Worm (Caenorhabditis elegans) whole organism, L1 larva: ENCODE measurements around the gene W06H8.6.

ENCODE experiments used
- C04F5.9 ChIP-seq: sonication (generic microtip); optimal IDR thresholded peaks from 2 replicates; lab custom pipeline; 2016; ENCODE audit warnings: missing genetic modification characterization, missing compliant biosample characterization
- C34B4.2 ChIP-seq: sonication (generic microtip); optimal IDR thresholded peaks from 2 replicates; lab custom pipeline; 2017; ENCODE audit warnings: mild to moderate bottlenecking, missing genetic modification characterization, missing compliant biosample characterization
- F16B12.6 ChIP-seq: fragments of 150-350 bp; optimal IDR thresholded peaks from 2 replicates; lab custom pipeline; 2014; ENCODE audit warnings: missing biosample characterization, missing genetic modification characterization
- aha-1 ChIP-seq: fragments of 150-350 bp; optimal IDR thresholded peaks from 2 replicates; lab custom pipeline; 2014; ENCODE audit warnings: missing biosample characterization, missing genetic modification characterization
- aly-2 ChIP-seq: fragments of 150-350 bp; optimal IDR thresholded peaks from 2 replicates; lab custom pipeline; 2014; ENCODE audit warnings: missing biosample characterization, missing genetic modification characterization
- ama-1 ChIP-seq: fragments of 150-350 bp; optimal IDR thresholded peaks from 2 replicates; lab custom pipeline; 2014
- ceh-88 ChIP-seq: fragments of 200-800 bp; sonication (Bioruptor generic); IDR thresholded peaks from 2 replicates; pipeline ENCODE4 v1.3.6; 2022; ENCODE audit warnings: missing genetic modification characterization, missing compliant biosample characterization
- ceh-90 ChIP-seq: sonication (generic microtip); optimal IDR thresholded peaks from 2 replicates; lab custom pipeline; 2016; ENCODE audit warnings: missing genetic modification characterization, missing compliant biosample characterization
- ces-1 ChIP-seq: fragments of 150-350 bp; optimal IDR thresholded peaks from 2 replicates; lab custom pipeline; 2014; ENCODE audit warnings: missing biosample characterization, missing genetic modification reagents, missing genetic modification characterization
- dsc-1 ChIP-seq: sonication (generic microtip); optimal IDR thresholded peaks from 2 replicates; lab custom pipeline; 2016; ENCODE audit warnings: mild to moderate bottlenecking, missing genetic modification characterization, missing compliant biosample characterization
- efl-1 ChIP-seq, 4 experiments: fragments of 150-350 bp; optimal IDR thresholded peaks in 3 of 4; peaks in 1 of 4; 1 replicate in 1 of 4; 2 replicates in 3 of 4; lab custom pipeline; 2014; ENCODE audit warnings: missing biosample characterization in 2 of 4, missing genetic modification characterization in 2 of 4, missing genetic modification reagents in 2 of 4
- elt-2 ChIP-seq: sonication (generic microtip); optimal IDR thresholded peaks from 2 replicates; lab custom pipeline; 2016; ENCODE audit warnings: missing genetic modification characterization, mild to moderate bottlenecking, inconsistent platforms, missing compliant biosample characterization, missing genetic modification reagents
- elt-3 ChIP-seq, 6 experiments: fragments of 150-350 bp in 1 of 6; sonication (generic microtip); optimal IDR thresholded peaks; 2 replicates each; lab custom pipeline; 2017 to 2018; ENCODE audit warnings: missing biosample characterization in 6 of 6, missing genetic modification characterization in 6 of 6, inconsistent platforms in 1 of 6
- ets-5 ChIP-seq: fragments of 200-800 bp; sonication (Bioruptor generic); IDR thresholded peaks from 2 replicates; pipeline ENCODE4 v1.3.6; 2022; ENCODE audit warnings: missing genetic modification characterization, missing compliant biosample characterization
- fkh-10 ChIP-seq: sonication (generic microtip); optimal IDR thresholded peaks from 2 replicates; lab custom pipeline; 2017; ENCODE audit warnings: missing biosample characterization, missing genetic modification reagents, missing genetic modification characterization
- fos-1 ChIP-seq: fragments of 150-350 bp; optimal IDR thresholded peaks from 2 replicates; lab custom pipeline; 2014; ENCODE audit warnings: missing biosample characterization, missing genetic modification characterization
- hlh-4 ChIP-seq: sonication (generic microtip); optimal IDR thresholded peaks from 2 replicates; lab custom pipeline; 2016; ENCODE audit warnings: mild to moderate bottlenecking, missing genetic modification characterization, missing compliant biosample characterization
- lin-13 ChIP-seq: fragments of 150-350 bp; optimal IDR thresholded peaks from 2 replicates; lab custom pipeline; 2014; ENCODE audit warnings: missing biosample characterization, missing genetic modification reagents, missing genetic modification characterization
- lin-14 ChIP-seq: fragments of 200-800 bp; sonication (Bioruptor generic); optimal IDR thresholded peaks from 2 replicates; lab custom pipeline; 2018; ENCODE audit warnings: mild to moderate bottlenecking, missing genetic modification characterization, moderate library complexity, missing compliant biosample characterization
- lin-35 ChIP-seq, 2 experiments: fragments of 150-350 bp; optimal IDR thresholded peaks; 2 replicates each; lab custom pipeline; 2014; ENCODE audit warnings: missing biosample characterization in 2 of 2, missing genetic modification characterization in 2 of 2, missing genetic modification reagents in 2 of 2
- lin-39 ChIP-seq: fragments of 150-350 bp; optimal IDR thresholded peaks from 2 replicates; lab custom pipeline; 2014; ENCODE audit warnings: missing biosample characterization, missing genetic modification reagents, missing genetic modification characterization
- lir-3 ChIP-seq: sonication (generic microtip); optimal IDR thresholded peaks from 2 replicates; lab custom pipeline; 2016; ENCODE audit warnings: mild to moderate bottlenecking, missing genetic modification characterization, moderate library complexity, missing compliant biosample characterization; ENCODE audit not compliant: poor library complexity
- lsy-2 ChIP-seq, 2 experiments: fragments of 150-350 bp; optimal IDR thresholded peaks; 2 replicates each; lab custom pipeline; 2014; ENCODE audit warnings: missing biosample characterization in 2 of 2, missing genetic modification characterization in 2 of 2
- mab-9 ChIP-seq: fragments of 200-800 bp; sonication (Bioruptor generic); IDR thresholded peaks from 2 replicates; pipeline ENCODE4 v1.3.6; 2022; ENCODE audit warnings: missing genetic modification reagents, missing genetic modification characterization, missing compliant biosample characterization
- mdl-1 ChIP-seq, 2 experiments: fragments of 150-350 bp; optimal IDR thresholded peaks; 2 replicates each; lab custom pipeline; 2014 to 2017; ENCODE audit warnings: missing biosample characterization in 2 of 2, missing genetic modification characterization in 2 of 2, inconsistent platforms in 1 of 2
- mep-1 ChIP-seq: fragments of 150-350 bp; optimal IDR thresholded peaks from 2 replicates; lab custom pipeline; 2014; ENCODE audit warnings: missing biosample characterization, missing genetic modification characterization
- nhr-20 ChIP-seq: sonication (generic microtip); optimal IDR thresholded peaks from 2 replicates; lab custom pipeline; 2016; ENCODE audit warnings: mild to moderate bottlenecking, missing genetic modification characterization, missing compliant biosample characterization
- nhr-237 ChIP-seq: fragments of 150-350 bp; optimal IDR thresholded peaks from 2 replicates; lab custom pipeline; 2014; ENCODE audit warnings: missing biosample characterization, missing genetic modification characterization
- nhr-71 ChIP-seq: sonication (generic microtip); optimal IDR thresholded peaks from 2 replicates; lab custom pipeline; 2016; ENCODE audit warnings: mild to moderate bottlenecking, missing genetic modification characterization, moderate library complexity, missing compliant biosample characterization
- nhr-85 ChIP-seq: sonication (generic microtip); peaks from one replicate; lab custom pipeline; 2016; ENCODE audit warnings: missing genetic modification characterization, inconsistent platforms, missing compliant biosample characterization
- pag-3 ChIP-seq: sonication (generic microtip); optimal IDR thresholded peaks from 2 replicates; lab custom pipeline; 2017; ENCODE audit warnings: missing genetic modification characterization, mild to moderate bottlenecking, missing compliant biosample characterization, antibody characterized with exemption, borderline replicate concordance; ENCODE audit not compliant: insufficient read depth
- sptf-1 ChIP-seq: fragments of 150-350 bp; optimal IDR thresholded peaks from 2 replicates; lab custom pipeline; 2014; ENCODE audit warnings: missing biosample characterization, missing genetic modification characterization
- tbx-2 ChIP-seq: sonication (generic microtip); optimal IDR thresholded peaks from 2 replicates; lab custom pipeline; 2016; ENCODE audit warnings: missing genetic modification characterization, missing compliant biosample characterization
- unc-30 ChIP-seq: sonication (generic microtip); optimal IDR thresholded peaks from 2 replicates; lab custom pipeline; 2017; ENCODE audit warnings: missing biosample characterization, missing genetic modification characterization
- unc-62 ChIP-seq: fragments of 150-350 bp; optimal IDR thresholded peaks from 2 replicates; lab custom pipeline; 2014; ENCODE audit warnings: missing biosample characterization, missing genetic modification reagents, missing genetic modification characterization
- unc-86 ChIP-seq: sonication (generic microtip); optimal IDR thresholded peaks from 2 replicates; lab custom pipeline; 2016; ENCODE audit warnings: missing genetic modification characterization, missing compliant biosample characterization
- vab-15 ChIP-seq: sonication (generic microtip); optimal IDR thresholded peaks from 2 replicates; lab custom pipeline; 2017; ENCODE audit warnings: missing genotype, mild to moderate bottlenecking, missing genetic modification characterization, missing compliant biosample characterization
- zag-1 ChIP-seq: fragments of 150-350 bp; optimal IDR thresholded peaks from 2 replicates; lab custom pipeline; 2014; ENCODE audit warnings: missing biosample characterization, missing genetic modification characterization
- ztf-4 ChIP-seq: fragments of 150-350 bp; optimal IDR thresholded peaks from 2 replicates; lab custom pipeline; 2014; ENCODE audit warnings: missing biosample characterization, missing genetic modification characterization

The W06H8.6 gene

ce11 chrV:6220752-6221151 is 6.1 kb downstream of the W06H8.6 start:
- peak in 1 of 6 experiments; percentile 44 for TF ChIP-seq elt-3 (tag; optimal IDR thresholded peaks at IDR 0.05; lab: Kevin White, UChicago)
- TF ChIP-seq ama-1 (lab: Kevin White, UChicago): no peak
- TF ChIP-seq unc-30 (tag; lab: Kevin White, UChicago): no peak
- TF ChIP-seq hlh-4 (tag; lab: Kevin White, UChicago): no peak
- peak; percentile 10 for TF ChIP-seq ztf-4 (tag; lab: Kevin White, UChicago)
- no peak for TF ChIP-seq aha-1 (tag; lab: Kevin White, UChicago)
- TF ChIP-seq lin-35 (GFP tag; optimal IDR thresholded peaks at IDR 0.05; lab: Kevin White, UChicago): peak in 1 of 2 experiments; percentile 11
- peak in 1 of 2 experiments; percentile 48 for TF ChIP-seq lsy-2 (tag; optimal IDR thresholded peaks at IDR 0.05; lab: Kevin White, UChicago)
- TF ChIP-seq C34B4.2 (tag; lab: Kevin White, UChicago): no peak
- TF ChIP-seq mep-1 (tag; lab: Kevin White, UChicago): no peak
- no peak for TF ChIP-seq fkh-10 (GFP tag; lab: Kevin White, UChicago)
- TF ChIP-seq tbx-2 (tag; lab: Kevin White, UChicago): peak; percentile 13
- TF ChIP-seq dsc-1 (tag; lab: Kevin White, UChicago): peak; percentile 16
- no peak for TF ChIP-seq unc-86 (tag; lab: Kevin White, UChicago)
- TF ChIP-seq ceh-90 (tag; lab: Kevin White, UChicago): no peak
- TF ChIP-seq lin-14 (GFP tag; lab: Kevin White, UChicago): peak; percentile 35
- TF ChIP-seq aly-2 (tag; lab: Kevin White, UChicago): no peak
- TF ChIP-seq lin-13 (GFP tag; lab: Kevin White, UChicago): no peak
- no peak for TF ChIP-seq vab-15
- no peak for TF ChIP-seq sptf-1 (tag; lab: Kevin White, UChicago)
- TF ChIP-seq ces-1 (GFP tag; lab: Kevin White, UChicago): no peak
- TF ChIP-seq mab-9 (GFP tag; lab: Robert Waterston, UW): peak; percentile 30; the same call in 1 of the 2 replicates
- TF ChIP-seq lir-3 (tag; lab: Kevin White, UChicago): no peak
- TF ChIP-seq pag-3: no peak
- peak; percentile 18 for TF ChIP-seq nhr-20 (tag; lab: Kevin White, UChicago)
- TF ChIP-seq nhr-71: peak; percentile 23
- peak; percentile 18 for TF ChIP-seq elt-2 (tag; lab: Kevin White, UChicago)
- TF ChIP-seq C04F5.9 (tag; lab: Kevin White, UChicago): no peak
- TF ChIP-seq nhr-237 (tag; lab: Kevin White, UChicago): no peak
- TF ChIP-seq, all 84 proteins: peak for 11

ce11 chrV:6217834-6218233 is 9.0 kb downstream of the W06H8.6 start, which contains the start of gene str-206:
TSS of gene str-206 (plus strand) at chrV:6218134.
- TF ChIP-seq fkh-10 (GFP tag; lab: Kevin White, UChicago) (no peak), zag-1 (tag; lab: Kevin White, UChicago) (no peak), ztf-4 (tag; lab: Kevin White, UChicago) (no peak), ets-5 (GFP tag; lab: Robert Waterston, UW) (no peak), mdl-1 (tag; optimal IDR thresholded peaks at IDR 0.05; lab: Kevin White, UChicago) (no peak), nhr-20 (tag; lab: Kevin White, UChicago) (no peak), ceh-90 (tag; lab: Kevin White, UChicago) (no peak)

DNA sequence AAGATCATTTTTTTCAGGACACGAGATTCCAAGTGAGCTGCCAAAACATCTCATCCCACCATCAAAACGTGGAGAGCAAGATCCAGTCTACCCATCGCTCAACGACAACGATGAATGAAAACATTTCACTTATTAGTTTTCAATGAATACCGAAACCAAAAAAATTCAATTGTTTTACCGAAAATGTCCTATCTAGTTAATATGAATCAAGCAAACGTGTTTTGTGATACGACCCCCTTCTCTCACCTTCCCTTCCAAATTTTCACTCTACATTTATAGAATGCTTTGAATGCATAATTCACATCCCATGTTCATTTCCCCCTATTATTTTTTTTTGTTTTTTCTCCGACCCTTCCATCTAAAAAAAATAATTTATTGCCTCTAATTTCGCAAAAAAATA is 9.7 kb downstream of the W06H8.6 start:
- TF ChIP-seq efl-1 (optimal IDR thresholded peaks at IDR 0.05; lab: Kevin White, UChicago) (no peak), efl-1 (GFP tag; optimal IDR thresholded peaks at IDR 0.05 in 1 of 2; lab: Kevin White, UChicago) (peak in 1 of 2 experiments; percentile 91), lin-39 (no peak), mab-9 (GFP tag; lab: Robert Waterston, UW) (no peak), mdl-1 (tag; optimal IDR thresholded peaks at IDR 0.05; lab: Kevin White, UChicago) (no peak), nhr-85 (tag; lab: Kevin White, UChicago) (peak; percentile 21), C34B4.2 (tag; lab: Kevin White, UChicago) (no peak), F16B12.6 (tag; lab: Kevin White, UChicago) (no peak), fos-1 (no peak), unc-62 (no peak), ceh-88 (GFP tag; lab: Robert Waterston, UW) (no peak)
